Fruit fly (Drosophila melanogaster) whole organism, embryonic: ENCODE results near the gene Kdm5.

Experiments
- Atf6 ChIP-seq: fragments of 200-800 bp; sonication (Bioruptor generic); IDR thresholded peaks from 2 replicates; pipeline ENCODE4 v1.3.6; 2022; ENCODE audit warnings: missing biosample characterization, missing genetic modification characterization
- CG10543 ChIP-seq: fragments of 200-800 bp; sonication (Bioruptor generic); optimal IDR thresholded peaks from 3 replicates; lab custom pipeline; 2017; ENCODE audit warnings: missing biosample characterization, mild to moderate bottlenecking, missing genetic modification characterization, moderate library complexity
- CG1647 ChIP-seq: fragments of 200-800 bp; sonication (Bioruptor generic); optimal IDR thresholded peaks from 3 replicates; lab custom pipeline; 2016; ENCODE audit warnings: missing biosample characterization, missing genetic modification characterization
- CG16863 ChIP-seq: fragments of 200-800 bp; sonication (Bioruptor generic); optimal IDR thresholded peaks from 3 replicates; lab custom pipeline; 2016; ENCODE audit warnings: missing biosample characterization, missing genetic modification characterization
- CG2712 ChIP-seq: fragments of 200-800 bp; optimal IDR thresholded peaks from 3 replicates; lab custom pipeline; 2019; ENCODE audit warnings: missing biosample characterization, mild to moderate bottlenecking, missing genetic modification characterization, moderate library complexity
- CG2889 ChIP-seq: fragments of 200-800 bp; sonication (Bioruptor generic); IDR thresholded peaks from 3 replicates; pipeline ENCODE4 v1.3.6; 2022; ENCODE audit warnings: missing biosample characterization, missing genetic modification characterization
- CG3281 ChIP-seq: fragments of 200-800 bp; sonication (Bioruptor generic); optimal IDR thresholded peaks from 3 replicates; lab custom pipeline; 2017; ENCODE audit warnings: missing biosample characterization, mild to moderate bottlenecking, missing genetic modification characterization
- CG33213 ChIP-seq: fragments of 200-800 bp; sonication (Bioruptor generic); optimal IDR thresholded peaks from 3 replicates; lab custom pipeline; 2016; ENCODE audit warnings: missing biosample characterization, missing genetic modification characterization
- CG8944 ChIP-seq: fragments of 200-800 bp; sonication (Bioruptor generic); optimal IDR thresholded peaks from 3 replicates; lab custom pipeline; 2016; ENCODE audit warnings: missing biosample characterization, missing genetic modification characterization
- CG9609 ChIP-seq: fragments of 200-800 bp; sonication (Bioruptor generic); optimal IDR thresholded peaks from 3 replicates; lab custom pipeline; 2016; ENCODE audit warnings: missing biosample characterization, missing genetic modification characterization
- CG9817 ChIP-seq: fragments of 200-800 bp; sonication (Bioruptor generic); optimal IDR thresholded peaks from 2 replicates; lab custom pipeline; 2018; ENCODE audit warnings: missing biosample characterization, mild to moderate bottlenecking, missing genetic modification characterization, moderate library complexity
- Dad ChIP-seq: fragments of 200-800 bp; sonication (Bioruptor generic); optimal IDR thresholded peaks from 3 replicates; lab custom pipeline; 2016; ENCODE audit warnings: missing biosample characterization, missing genetic modification characterization
- Dip3 ChIP-seq: fragments of 200-800 bp; sonication (Bioruptor generic); optimal IDR thresholded peaks from 3 replicates; lab custom pipeline; 2016; ENCODE audit warnings: missing biosample characterization, missing genetic modification characterization
- Fer1 ChIP-seq: fragments of 200-800 bp; sonication (Bioruptor generic); optimal IDR thresholded peaks from 2 replicates; lab custom pipeline; 2017; ENCODE audit warnings: missing biosample characterization, mild to moderate bottlenecking, missing genetic modification characterization
- Gug ChIP-seq: fragments of 200-800 bp; sonication (Bioruptor generic); IDR thresholded peaks from 4 replicates; pipeline ENCODE4 v1.3.6; 2022; ENCODE audit warnings: missing biosample characterization, missing genetic modification characterization
- H15 ChIP-seq: fragments of 200-800 bp; sonication (Bioruptor generic); IDR thresholded peaks from 3 replicates; pipeline ENCODE4 v1.3.6; 2022; ENCODE audit warnings: missing biosample characterization, missing genetic modification characterization
- HHEX ChIP-seq: fragments of 200-800 bp; sonication (Bioruptor generic); optimal IDR thresholded peaks from 3 replicates; lab custom pipeline; 2017; ENCODE audit warnings: missing biosample characterization, mild to moderate bottlenecking, missing genetic modification characterization, missing genetic modification reagents
- HLHmδ ChIP-seq: fragments of 200-800 bp; sonication (Bioruptor generic); optimal IDR thresholded peaks from 2 replicates; lab custom pipeline; 2018; ENCODE audit warnings: missing biosample characterization, mild to moderate bottlenecking, missing genetic modification characterization, moderate library complexity
- Jarid2 ChIP-seq: fragments of 200-800 bp; sonication (Bioruptor generic); optimal IDR thresholded peaks from 3 replicates; lab custom pipeline; 2017; ENCODE audit warnings: mild to moderate bottlenecking, missing biosample characterization, missing genetic modification reagents, missing genetic modification characterization
- Lim3 ChIP-seq: fragments of 200-800 bp; sonication (Bioruptor generic); IDR thresholded peaks from 2 replicates; pipeline ENCODE4 v1.3.6; 2022; ENCODE audit warnings: missing biosample characterization, missing genetic modification characterization
- Mrtf ChIP-seq: fragments of 200-800 bp; sonication (Bioruptor generic); IDR thresholded peaks from 3 replicates; pipeline ENCODE4 v1.3.6; 2022; ENCODE audit warnings: missing biosample characterization, missing genetic modification characterization
- NC2α ChIP-seq: fragments of 200-800 bp; sonication (Bioruptor generic); optimal IDR thresholded peaks from 2 replicates; lab custom pipeline; 2016; ENCODE audit warnings: missing biosample characterization, missing genetic modification characterization
- NC2β ChIP-seq: fragments of 200-800 bp; sonication (Bioruptor generic); optimal IDR thresholded peaks from 2 replicates; lab custom pipeline; 2016; ENCODE audit warnings: missing biosample characterization, missing genetic modification characterization
- Neu2 ChIP-seq: fragments of 200-800 bp; sonication (Bioruptor generic); optimal IDR thresholded peaks from 3 replicates; lab custom pipeline; 2016; ENCODE audit warnings: missing biosample characterization, missing genetic modification characterization, borderline replicate concordance
- NfI ChIP-seq: fragments of 200-800 bp; sonication (Bioruptor generic); optimal IDR thresholded peaks from 3 replicates; lab custom pipeline; 2018; ENCODE audit warnings: missing biosample characterization, mild to moderate bottlenecking, missing genetic modification characterization, moderate library complexity
- Poxn ChIP-seq: fragments of 200-800 bp; sonication (Bioruptor generic); IDR thresholded peaks from 2 replicates; pipeline ENCODE4 v1.3.6; 2022; ENCODE audit warnings: missing biosample characterization, missing genetic modification characterization
- Tbp ChIP-seq: fragments of >200 bp; optimal IDR thresholded peaks from 2 replicates; lab custom pipeline; 2018; ENCODE audit warnings: missing biosample characterization, missing genetic modification characterization
- Usf ChIP-seq: fragments of 200-800 bp; sonication (Bioruptor generic); optimal IDR thresholded peaks from 2 replicates; lab custom pipeline; 2017; ENCODE audit warnings: missing genotype, missing biosample characterization, missing genetic modification characterization
- ap ChIP-seq: fragments of 200-800 bp; sonication (Bioruptor generic); IDR thresholded peaks from 2 replicates; pipeline ENCODE4 v1.3.6; 2022; ENCODE audit warnings: missing biosample characterization, missing genetic modification characterization
- ato ChIP-seq: fragments of 200-800 bp; sonication (Bioruptor generic); IDR thresholded peaks from 2 replicates; pipeline ENCODE4 v1.3.6; 2022; ENCODE audit warnings: missing biosample characterization, missing genetic modification characterization; ENCODE audit not compliant: partially characterized antibody
- az2 ChIP-seq: fragments of 200-800 bp; sonication (Bioruptor generic); optimal IDR thresholded peaks from 3 replicates; lab custom pipeline; 2016; ENCODE audit warnings: missing biosample characterization, missing genetic modification characterization
- bab2 ChIP-seq: fragments of 200-800 bp; sonication (Bioruptor generic); optimal IDR thresholded peaks from 2 replicates; lab custom pipeline; 2016; ENCODE audit warnings: missing biosample characterization, missing genetic modification characterization
- chn ChIP-seq: fragments of 200-800 bp; sonication (Bioruptor generic); optimal IDR thresholded peaks from 2 replicates; lab custom pipeline; 2016; ENCODE audit warnings: missing biosample characterization, missing genetic modification characterization
- crp ChIP-seq, 2 experiments: fragments of 200-800 bp; sonication (Bioruptor generic); optimal IDR thresholded peaks; 2 replicates in 1 of 2; 3 replicates in 1 of 2; lab custom pipeline; 2017; ENCODE audit warnings: missing biosample characterization in 2 of 2, missing genetic modification characterization in 2 of 2, mild to moderate bottlenecking in 1 of 2, moderate library complexity in 1 of 2
- dan ChIP-seq: fragments of 200-800 bp; sonication (Bioruptor generic); IDR thresholded peaks from 2 replicates; pipeline ENCODE4 v1.3.6; 2022; ENCODE audit warnings: missing biosample characterization, missing genetic modification characterization
- esg ChIP-seq: fragments of 200-800 bp; sonication (Bioruptor generic); conservative IDR thresholded peaks from 2 replicates; pipeline ENCODE4 v1.3.6; 2022; ENCODE audit warnings: missing biosample characterization, missing genetic modification characterization
- gcm ChIP-seq: fragments of 200-800 bp; sonication (Bioruptor generic); optimal IDR thresholded peaks from 2 replicates; lab custom pipeline; 2019; ENCODE audit warnings: missing biosample characterization, mild to moderate bottlenecking, missing genetic modification characterization, moderate library complexity
- gcm2 ChIP-seq: fragments of 200-800 bp; sonication (Bioruptor generic); optimal IDR thresholded peaks from 2 replicates; lab custom pipeline; 2016; ENCODE audit warnings: missing biosample characterization, missing genetic modification characterization
- luna ChIP-seq: fragments of 200-800 bp; sonication (Bioruptor generic); optimal IDR thresholded peaks from 2 replicates; lab custom pipeline; 2016; ENCODE audit warnings: missing biosample characterization, missing genetic modification characterization
- nom ChIP-seq: fragments of 200-800 bp; sonication (Bioruptor generic); optimal IDR thresholded peaks from 2 replicates; lab custom pipeline; 2017; ENCODE audit warnings: missing biosample characterization, missing genetic modification characterization, mild to moderate bottlenecking, moderate library complexity, missing genetic modification reagents
- pho ChIP-seq: fragments of 200-800 bp; sonication (Bioruptor generic); optimal IDR thresholded peaks from 2 replicates; lab custom pipeline; 2016; ENCODE audit warnings: missing biosample characterization, missing genetic modification characterization
- ranshi ChIP-seq: fragments of 200-800 bp; sonication (Bioruptor generic); IDR thresholded peaks from 2 replicates; pipeline ENCODE4 v1.3.6; 2022; ENCODE audit warnings: missing biosample characterization, missing genetic modification characterization
- sens-2 ChIP-seq: fragments of 200-800 bp; sonication (Bioruptor generic); IDR thresholded peaks from 2 replicates; pipeline ENCODE4 v1.3.6; 2022; ENCODE audit warnings: missing biosample characterization, missing genetic modification characterization
- shn ChIP-seq: fragments of 200-800 bp; sonication (Bioruptor generic); optimal IDR thresholded peaks from 3 replicates; lab custom pipeline; 2016; ENCODE audit warnings: missing biosample characterization, missing genetic modification characterization
- sob ChIP-seq: fragments of 200-800 bp; sonication (Bioruptor generic); IDR thresholded peaks from 2 replicates; pipeline ENCODE4 v1.3.6; 2022; ENCODE audit warnings: missing biosample characterization, missing genetic modification characterization
- sqz ChIP-seq: fragments of 200-800 bp; sonication (Bioruptor generic); optimal IDR thresholded peaks from 3 replicates; lab custom pipeline; 2018; ENCODE audit warnings: missing biosample characterization, mild to moderate bottlenecking, missing genetic modification characterization
- stc ChIP-seq: fragments of 200-800 bp; sonication (Bioruptor generic); IDR thresholded peaks from 2 replicates; pipeline ENCODE4 v1.3.6; 2022; ENCODE audit warnings: missing biosample characterization, missing genetic modification characterization
- tin ChIP-seq: fragments of 200-800 bp; sonication (Bioruptor generic); optimal IDR thresholded peaks from 3 replicates; lab custom pipeline; 2016; ENCODE audit warnings: missing biosample characterization, missing genetic modification characterization
- ttk ChIP-seq: fragments of 200-800 bp; sonication (Bioruptor generic); IDR thresholded peaks from 2 replicates; pipeline ENCODE4 v2.1.2; 2022; ENCODE audit warnings: missing biosample characterization, missing genetic modification characterization
- tx ChIP-seq: fragments of 200-800 bp; sonication (Bioruptor generic); optimal IDR thresholded peaks from 2 replicates; lab custom pipeline; 2016; ENCODE audit warnings: missing biosample characterization, missing genetic modification characterization
- wdn ChIP-seq: fragments of 200-800 bp; sonication (Bioruptor generic); IDR thresholded peaks from 2 replicates; pipeline ENCODE4 v1.3.6; 2022; ENCODE audit warnings: missing biosample characterization, missing genetic modification characterization
- zen2 ChIP-seq: fragments of 200-800 bp; sonication (Bioruptor generic); IDR thresholded peaks from 3 replicates; pipeline ENCODE4 v1.3.6; 2022; ENCODE audit warnings: missing biosample characterization, missing genetic modification characterization; ENCODE audit not compliant: partially characterized antibody

The Kdm5 gene

dm6 chr2L:5999247-5999646 is at the start of gene Kdm5 (continued):
- peak; percentile 57 for TF ChIP-seq Atf6 (GFP tag; lab: Robert Waterston, UW)
- peak; percentile 30 for TF ChIP-seq tin (GFP tag; lab: Kevin White, UChicago)
- TF ChIP-seq crp (GFP tag; optimal IDR thresholded peaks at IDR 0.05; lab: Kevin White, UChicago), result peak in 1 of 2 experiments; percentile 12
- TF ChIP-seq sens-2 (GFP tag; lab: Robert Waterston, UW), result no peak
- no peak for TF ChIP-seq ap (GFP tag; lab: Robert Waterston, UW)
- peak; percentile 11 for TF ChIP-seq nom (GFP tag; lab: Kevin White, UChicago)
- peak; percentile 43; the same call in 1 of the 2 replicates for TF ChIP-seq ranshi
- no peak for TF ChIP-seq zen2 (GFP tag; lab: Robert Waterston, UW)
- no peak for TF ChIP-seq gcm (GFP tag; lab: Kevin White, UChicago)
- TF ChIP-seq chn (GFP tag; lab: Kevin White, UChicago), result peak; percentile 28
- no peak for TF ChIP-seq CG16863 (GFP tag; lab: Kevin White, UChicago)
- TF ChIP-seq CG9609 (GFP tag; lab: Kevin White, UChicago), result peak; percentile 54
- no peak for TF ChIP-seq Mrtf (GFP tag; lab: Robert Waterston, UW)
- TF ChIP-seq CG9817 (tag; lab: Kevin White, UChicago), result peak; percentile 11
- no peak for TF ChIP-seq HHEX
- TF ChIP-seq CG2712 (tag; lab: Kevin White, UChicago), result peak; percentile 24
- TF ChIP-seq NfI, result no peak
- no peak for TF ChIP-seq Poxn (GFP tag; lab: Robert Waterston, UW)
- peak; percentile 48 for TF ChIP-seq Fer1 (GFP tag; lab: Kevin White, UChicago)
- TF ChIP-seq Lim3 (GFP tag; lab: Robert Waterston, UW), result no peak
- no peak; the same call in 3 of the 4 replicates for TF ChIP-seq Gug (GFP tag; lab: Robert Waterston, UW)
- TF ChIP-seq HLHmδ (GFP tag; lab: Kevin White, UChicago), result peak; percentile 63
- no peak for TF ChIP-seq bab2 (GFP tag; lab: Kevin White, UChicago)
- no peak for TF ChIP-seq dan (GFP tag; lab: Robert Waterston, UW)
- no peak for TF ChIP-seq stc (GFP tag; lab: Robert Waterston, UW)
- no peak for TF ChIP-seq gcm2
- TF ChIP-seq ttk (GFP tag; lab: Robert Waterston, UW), result no peak
- TF ChIP-seq az2 (GFP tag; lab: Kevin White, UChicago), result no peak
- peak; percentile 49; the same call in 1 of the 2 replicates for TF ChIP-seq sob
- no peak for TF ChIP-seq wdn
- peak; percentile 44 for TF ChIP-seq Dip3 (GFP tag; lab: Kevin White, UChicago)
- TF ChIP-seq tx, result peak; percentile 11
- TF ChIP-seq sqz (GFP tag; lab: Kevin White, UChicago), result peak; percentile 3
- no peak for TF ChIP-seq Tbp
- TF ChIP-seq pho (GFP tag; lab: Kevin White, UChicago), result peak; percentile 42
- TF ChIP-seq NC2β, result peak; percentile 54
- no peak for TF ChIP-seq Neu2 (GFP tag; lab: Kevin White, UChicago)
- peak; percentile 23 for TF ChIP-seq CG8944
- TF ChIP-seq CG2889 (GFP tag; lab: Robert Waterston, UW), result no peak
- TF ChIP-seq Jarid2 (GFP tag; lab: Kevin White, UChicago), result peak; percentile 42
- 0 out of 2 replicates have a peak, but pooled peaks have one; percentile 51 for TF ChIP-seq ato (GFP tag; lab: Robert Waterston, UW)
- TF ChIP-seq CG1647, result no peak
- TF ChIP-seq CG33213 (GFP tag; lab: Kevin White, UChicago), result peak; percentile 64
- TF ChIP-seq NC2α (GFP tag; lab: Kevin White, UChicago), result no peak
- TF ChIP-seq shn (GFP tag; lab: Kevin White, UChicago), result peak; percentile 45
- no peak for TF ChIP-seq esg
- TF ChIP-seq luna (GFP tag; lab: Kevin White, UChicago), result no peak
- TF ChIP-seq Dad (GFP tag; lab: Kevin White, UChicago), result no peak
- no peak for TF ChIP-seq Usf (GFP tag; lab: Kevin White, UChicago)
- no peak for TF ChIP-seq H15 (GFP tag; lab: Robert Waterston, UW)
- peak; percentile 51 for TF ChIP-seq CG3281 (GFP tag; lab: Kevin White, UChicago)
- peak; percentile 78 for TF ChIP-seq CG10543 (GFP tag; lab: Kevin White, UChicago)
